Worm (Caenorhabditis elegans): ENCODE results near the gene F54B11.11.

- TF ChIP-seq T22C8.4 (GFP tag; IDR thresholded peaks at IDR 0.05) = no peak
- no peak for TF ChIP-seq ztf-23 (GFP tag; IDR thresholded peaks at IDR 0.05)
- no peak for TF ChIP-seq med-1 (GFP tag; optimal IDR thresholded peaks at IDR 0.05; ENCODE audit: insufficient read depth)
Measured at ce11 chrX:13539701-13540100, 38.9 kb upstream of the F54B11.11 start.

Data from whole organism, midembryonic.